Fruit fly (Drosophila melanogaster): ENCODE data around the gene CG42869.

- TF ChIP-seq CG8478 (optimal IDR thresholded peaks at IDR 0.05) (no peak), usp (GFP tag; optimal IDR thresholded peaks at IDR 0.05) (no peak)
Observed at dm6 chr3R:21701529-21701928, 35.1 kb downstream of the CG42869 start.

Data from whole organism.